Worm (Caenorhabditis elegans) whole organism, early embryonic: ENCODE data around the gene F11E6.4.

ENCODE experiments used
- B0310.2 ChIP-seq: sonication (generic microtip); optimal IDR thresholded peaks from 2 replicates; lab custom pipeline; 2016; ENCODE audit warnings: mild to moderate bottlenecking, missing genetic modification characterization, missing compliant biosample characterization
- F13C5.2 ChIP-seq: sonication (generic microtip); optimal IDR thresholded peaks from 2 replicates; lab custom pipeline; 2017; ENCODE audit warnings: mild to moderate bottlenecking, missing genetic modification characterization, inconsistent platforms, missing compliant biosample characterization
- aly-1 ChIP-seq: sonication (generic microtip); optimal IDR thresholded peaks from 2 replicates; lab custom pipeline; 2016; ENCODE audit warnings: missing genetic modification characterization, missing compliant biosample characterization
- ama-1 ChIP-seq: fragments of 150-350 bp; optimal IDR thresholded peaks from 2 replicates; lab custom pipeline; 2014
- ceh-36 ChIP-seq: sonication (generic microtip); optimal IDR thresholded peaks from 2 replicates; lab custom pipeline; 2016; ENCODE audit warnings: missing genetic modification characterization, inconsistent platforms, missing compliant biosample characterization
- ets-7 ChIP-seq: sonication (generic microtip); optimal IDR thresholded peaks from 2 replicates; lab custom pipeline; 2016; ENCODE audit warnings: missing genotype, missing genetic modification characterization, missing compliant biosample characterization
- flt-1 ChIP-seq: fragments of 200-800 bp; sonication (Bioruptor generic); IDR thresholded peaks from 2 replicates; pipeline ENCODE4 v1.3.6; 2022; ENCODE audit warnings: missing genetic modification characterization, missing compliant biosample characterization
- hmbx-1 ChIP-seq: sonication (generic microtip); optimal IDR thresholded peaks from 2 replicates; lab custom pipeline; 2016; ENCODE audit warnings: mild to moderate bottlenecking, missing genetic modification characterization, missing compliant biosample characterization
- hnd-1 ChIP-seq: sonication (generic microtip); optimal IDR thresholded peaks from 2 replicates; lab custom pipeline; 2016; ENCODE audit warnings: missing genetic modification characterization, missing compliant biosample characterization
- pes-1 ChIP-seq: fragments of 200-800 bp; sonication (Bioruptor generic); IDR thresholded peaks from 2 replicates; pipeline ENCODE4 v1.3.6; 2022; ENCODE audit warnings: missing genetic modification reagents, missing genetic modification characterization, missing compliant biosample characterization
- scrt-1 ChIP-seq: fragments of 200-800 bp; sonication (Bioruptor generic); IDR thresholded peaks from 2 replicates; pipeline ENCODE4 v1.3.6; 2022; ENCODE audit warnings: missing genetic modification characterization, missing compliant biosample characterization
- tbx-11 ChIP-seq: fragments of 200-800 bp; sonication (Bioruptor generic); IDR thresholded peaks from 2 replicates; pipeline ENCODE4 v1.3.6; 2022; ENCODE audit warnings: missing genetic modification characterization, missing compliant biosample characterization
- tbx-37 ChIP-seq: fragments of 200-800 bp; sonication (Bioruptor generic); conservative IDR thresholded peaks from 2 replicates; pipeline ENCODE4 v1.3.6; 2022; ENCODE audit warnings: missing genetic modification reagents, missing genetic modification characterization, missing compliant biosample characterization

- no peak for TF ChIP-seq ama-1 (lab: Kevin White, UChicago)
- no peak for TF ChIP-seq pes-1
- no peak for TF ChIP-seq aly-1
- TF ChIP-seq tbx-11 (GFP tag; lab: Robert Waterston, UW): no peak
- no peak for TF ChIP-seq F13C5.2
- no peak for TF ChIP-seq tbx-37 (GFP tag; lab: Robert Waterston, UW)
- TF ChIP-seq ets-7 (tag; lab: Kevin White, UChicago): no peak
- no peak for TF ChIP-seq flt-1 (GFP tag; lab: Robert Waterston, UW)
- TF ChIP-seq hnd-1 (tag; lab: Kevin White, UChicago): no peak
- no peak for TF ChIP-seq ceh-36 (tag; lab: Kevin White, UChicago)
- no peak for TF ChIP-seq hmbx-1 (tag; lab: Kevin White, UChicago)
- no peak for TF ChIP-seq B0310.2 (tag; lab: Kevin White, UChicago)
- no peak for TF ChIP-seq scrt-1
These were observed 27.7 kb downstream of the F11E6.4 start, which contains the start of gene F11E6.11 for ce11 chrIV:17442503-17442902.
